Worm (Caenorhabditis elegans): ENCODE measurements around the gene ent-2.
A peak's percentile ranks its signal among the peaks of the same experiment; 100 is the strongest.

The ent-2 gene

ce11 chrX:15606585-15607276 lies 5.9 kb downstream of the ent-2 start, which contains the start of gene rab-14 (continued):
- TF ChIP-seq lin-11 (tag; optimal IDR thresholded peaks at IDR 0.05): peak; percentile 66
- peak; percentile 51 for TF ChIP-seq gmeb-1 (tag; optimal IDR thresholded peaks at IDR 0.05)
- no peak for TF ChIP-seq blmp-1 (tag; optimal IDR thresholded peaks at IDR 0.05; ENCODE audit: insufficient read depth)
- peak; percentile 66 for TF ChIP-seq lin-13 (GFP tag; optimal IDR thresholded peaks at IDR 0.05)
- peak; percentile 29 for TF ChIP-seq snpc-4 (tag; optimal IDR thresholded peaks at IDR 0.05)
- TF ChIP-seq sma-3 (GFP tag; optimal IDR thresholded peaks at IDR 0.05): peak; percentile 34
- TF ChIP-seq lsy-2 (tag; optimal IDR thresholded peaks at IDR 0.05): peak; percentile 24 to 81
- peak; percentile 59 for TF ChIP-seq fos-1 (tag; optimal IDR thresholded peaks at IDR 0.05)
- TF ChIP-seq nhr-11 (tag; optimal IDR thresholded peaks at IDR 0.05): no peak
- TF ChIP-seq egl-27 (tag; optimal IDR thresholded peaks at IDR 0.05): peak; percentile 51
- peak; percentile 89 for TF ChIP-seq nhr-129 (tag; optimal IDR thresholded peaks at IDR 0.05)
- no peak for TF ChIP-seq ZK546.5 (tag; optimal IDR thresholded peaks at IDR 0.05)
- no peak for TF ChIP-seq peb-1 (tag; optimal IDR thresholded peaks at IDR 0.05)
- TF ChIP-seq nhr-10 (tag; optimal IDR thresholded peaks at IDR 0.05): no peak
- no peak for TF ChIP-seq nhr-6 (tag; optimal IDR thresholded peaks at IDR 0.05)
- no peak for TF ChIP-seq alr-1 (tag; optimal IDR thresholded peaks at IDR 0.05)
- peak; percentile 70 for TF ChIP-seq Y55F3AM.14 (GFP tag; optimal IDR thresholded peaks at IDR 0.05)
- TF ChIP-seq unc-55 (GFP tag; optimal IDR thresholded peaks at IDR 0.05): peak; percentile 78
- TF ChIP-seq ztf-4 (tag; optimal IDR thresholded peaks at IDR 0.05): peak; percentile 70
- TF ChIP-seq aly-2 (tag; optimal IDR thresholded peaks at IDR 0.05): no peak
- no peak for TF ChIP-seq dmd-4 (tag; optimal IDR thresholded peaks at IDR 0.05)
- TF ChIP-seq mbf-1 (tag; optimal IDR thresholded peaks at IDR 0.05): no peak
- TF ChIP-seq nhr-237 (tag; optimal IDR thresholded peaks at IDR 0.05): no peak
- TF ChIP-seq ceh-16 (tag; optimal IDR thresholded peaks at IDR 0.05): peak; percentile 21
- no peak for TF ChIP-seq ztf-11 (tag; optimal IDR thresholded peaks at IDR 0.05)
- no peak for TF ChIP-seq R02D3.7 (tag; optimal IDR thresholded peaks at IDR 0.05)
- no peak for TF ChIP-seq nhr-23 (tag; optimal IDR thresholded peaks at IDR 0.05)

ce11 chrX:15607498-15608019 lies 6.7 kb downstream of the ent-2 start, which contains the start of gene nipi-3:
nipi-3 (plus strand) TSS chrX:15607969.
- peak; percentile 95 for TF ChIP-seq sma-3 (GFP tag; optimal IDR thresholded peaks at IDR 0.05)
- peak; percentile 76 for TF ChIP-seq unc-62 (GFP tag; optimal IDR thresholded peaks at IDR 0.05)
- no peak for TF ChIP-seq unc-39 (tag; optimal IDR thresholded peaks at IDR 0.05)
- peak; percentile 83 for TF ChIP-seq egl-27 (tag; optimal IDR thresholded peaks at IDR 0.05)
- TF ChIP-seq nhr-129 (tag; optimal IDR thresholded peaks at IDR 0.05): peak; percentile 97
- TF ChIP-seq lin-39 (tag; optimal IDR thresholded peaks at IDR 0.05): no peak
- peak; percentile 96 for TF ChIP-seq C34F6.9 (tag; optimal IDR thresholded peaks at IDR 0.05)
- TF ChIP-seq fos-1 (tag; optimal IDR thresholded peaks at IDR 0.05): peak; percentile 96
- TF ChIP-seq sma-9 (GFP tag; optimal IDR thresholded peaks at IDR 0.05): peak; percentile 97
- no peak for TF ChIP-seq sma-9 (tag; optimal IDR thresholded peaks at IDR 0.05)
- peak; percentile 96 for TF ChIP-seq nhr-25 (tag; optimal IDR thresholded peaks at IDR 0.05)
- TF ChIP-seq aly-2 (tag; optimal IDR thresholded peaks at IDR 0.05): no peak
- peak; percentile 36 for TF ChIP-seq ama-1 (optimal IDR thresholded peaks at IDR 0.05)
- no peak for TF ChIP-seq nhr-77 (tag; optimal IDR thresholded peaks at IDR 0.05)
- peak; percentile 21 for TF ChIP-seq nhr-12 (tag; optimal IDR thresholded peaks at IDR 0.05)
- peak; percentile 74 for TF ChIP-seq Y55F3AM.14 (GFP tag; optimal IDR thresholded peaks at IDR 0.05)
- peak; percentile 85 for TF ChIP-seq ztf-4 (tag; optimal IDR thresholded peaks at IDR 0.05)
- peak; percentile 41 for TF ChIP-seq blmp-1 (tag; optimal IDR thresholded peaks at IDR 0.05; ENCODE audit: insufficient read depth)
- peak; percentile 19 for TF ChIP-seq ZK546.5 (tag; optimal IDR thresholded peaks at IDR 0.05)
- TF ChIP-seq elt-1 (tag; optimal IDR thresholded peaks at IDR 0.05): no peak
- TF ChIP-seq alr-1 (tag; optimal IDR thresholded peaks at IDR 0.05): peak; percentile 10
- peak; percentile 42 for TF ChIP-seq ceh-16 (tag; optimal IDR thresholded peaks at IDR 0.05)
- TF ChIP-seq unc-55 (GFP tag; optimal IDR thresholded peaks at IDR 0.05): peak; percentile 97
- TF ChIP-seq ztf-1 (GFP tag; conservative IDR thresholded peaks at IDR 0.05): no peak
- TF ChIP-seq lin-13 (GFP tag; optimal IDR thresholded peaks at IDR 0.05): peak; percentile 87
- TF ChIP-seq lin-11 (tag; optimal IDR thresholded peaks at IDR 0.05): peak; percentile 88
- TF ChIP-seq crh-2 (tag; optimal IDR thresholded peaks at IDR 0.05): peak; percentile 98
- TF ChIP-seq nhr-237 (tag; optimal IDR thresholded peaks at IDR 0.05): no peak
- peak; percentile 77 to 85 for TF ChIP-seq lsy-2 (tag; optimal IDR thresholded peaks at IDR 0.05)
- TF ChIP-seq nhr-6 (tag; optimal IDR thresholded peaks at IDR 0.05): peak; percentile 91
- TF ChIP-seq ztf-11 (tag; optimal IDR thresholded peaks at IDR 0.05): no peak
- peak; percentile 70 for TF ChIP-seq nhr-10 (tag; optimal IDR thresholded peaks at IDR 0.05)
- TF ChIP-seq dmd-4 (tag; optimal IDR thresholded peaks at IDR 0.05): no peak
- no peak for TF ChIP-seq nhr-23 (tag; optimal IDR thresholded peaks at IDR 0.05)
- peak; percentile 97 to 99 for TF ChIP-seq mdl-1 (tag; optimal IDR thresholded peaks at IDR 0.05)
- TF ChIP-seq mab-5 (tag; optimal IDR thresholded peaks at IDR 0.05): peak; percentile 45
- peak; percentile 81 for TF ChIP-seq zag-1 (tag; optimal IDR thresholded peaks at IDR 0.05)
- no peak for TF ChIP-seq mbf-1 (tag; optimal IDR thresholded peaks at IDR 0.05)
- TF ChIP-seq elt-3 (tag; optimal IDR thresholded peaks at IDR 0.05): no peak
- no peak for TF ChIP-seq peb-1 (tag; optimal IDR thresholded peaks at IDR 0.05)
- TF ChIP-seq gmeb-1 (tag; optimal IDR thresholded peaks at IDR 0.05): peak; percentile 77
- peak; percentile 51 for TF ChIP-seq ceh-82 (tag; optimal IDR thresholded peaks at IDR 0.05)
- TF ChIP-seq nhr-21 (tag; optimal IDR thresholded peaks at IDR 0.05): peak; percentile 92
- TF ChIP-seq R02D3.7 (tag; optimal IDR thresholded peaks at IDR 0.05): no peak
- peak; percentile 68 for TF ChIP-seq nhr-11 (tag; optimal IDR thresholded peaks at IDR 0.05)
- peak; percentile 94 for TF ChIP-seq F13H6.1 (tag; optimal IDR thresholded peaks at IDR 0.05)
